Worm (Caenorhabditis elegans): ENCODE measurements around the gene srbc-56.

srbc-56 gene

ce11 chrV:15831586-15831985 is at the start of gene srbc-56:
Gene srbc-56 (minus strand): TSS chrV:15831686.
- TF ChIP-seq blmp-1 (tag; optimal IDR thresholded peaks at IDR 0.05) = no peak
- no peak for TF ChIP-seq M03D4.4 (tag; optimal IDR thresholded peaks at IDR 0.05)
- TF ChIP-seq nhr-2 (tag; optimal IDR thresholded peaks at IDR 0.05) = no peak
- TF ChIP-seq ceh-83 (GFP tag; optimal IDR thresholded peaks at IDR 0.05) = no peak
- no peak for TF ChIP-seq unc-39 (tag; optimal IDR thresholded peaks at IDR 0.05)
- TF ChIP-seq drap-1 (GFP tag; optimal IDR thresholded peaks at IDR 0.05) = no peak
- no peak for TF ChIP-seq elt-3 (tag; optimal IDR thresholded peaks at IDR 0.05)
- TF ChIP-seq flh-1 (GFP tag; optimal IDR thresholded peaks at IDR 0.05) = no peak
- TF ChIP-seq lsy-2 (tag; optimal IDR thresholded peaks at IDR 0.05) = no peak
- no peak for TF ChIP-seq tbx-8 (GFP tag; optimal IDR thresholded peaks at IDR 0.05)
- no peak for TF ChIP-seq unc-62 (GFP tag; optimal IDR thresholded peaks at IDR 0.05)
- TF ChIP-seq lin-13 (tag; optimal IDR thresholded peaks at IDR 0.05) = no peak
- no peak for TF ChIP-seq lin-32 (GFP tag; optimal IDR thresholded peaks at IDR 0.05)
- TF ChIP-seq sptf-1 (tag; optimal IDR thresholded peaks at IDR 0.05) = no peak
- no peak for TF ChIP-seq ces-1 (GFP tag; optimal IDR thresholded peaks at IDR 0.05)
- TF ChIP-seq sem-2 (GFP tag; optimal IDR thresholded peaks at IDR 0.05) = no peak
- TF ChIP-seq pha-4 (tag; optimal IDR thresholded peaks at IDR 0.05) = no peak
- no peak for TF ChIP-seq mab-5 (tag; optimal IDR thresholded peaks at IDR 0.05)

DNA sequence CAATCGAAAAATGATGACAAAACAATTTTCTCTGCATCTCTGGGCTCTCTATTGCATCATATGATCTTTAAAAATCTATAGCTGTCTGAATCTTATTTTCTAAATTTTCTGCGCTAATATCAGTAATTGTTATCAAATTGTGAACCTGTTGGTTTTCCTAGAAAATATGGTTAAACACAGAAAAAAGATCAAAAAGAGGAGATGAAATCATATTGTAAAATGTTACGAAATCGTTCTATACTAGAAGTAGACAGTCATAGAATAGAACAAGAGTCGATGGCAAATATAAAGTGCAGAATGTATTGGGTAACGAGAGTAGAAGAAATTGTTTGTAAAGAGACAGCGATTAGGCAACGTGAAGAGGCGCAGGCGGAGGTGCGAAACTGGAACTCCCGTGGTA is 49.2 kb upstream of the srbc-56 start:
- TF ChIP-seq ces-1 (GFP tag; optimal IDR thresholded peaks at IDR 0.05) (no peak), nhr-237 (tag; optimal IDR thresholded peaks at IDR 0.05) (peak; percentile 57)

- TF ChIP-seq ceh-39 (tag; optimal IDR thresholded peaks at IDR 0.05) = no peak
- no peak for TF ChIP-seq ham-2 (GFP tag; optimal IDR thresholded peaks at IDR 0.05)
- no peak for TF ChIP-seq snpc-4 (tag; optimal IDR thresholded peaks at IDR 0.05)
- no peak for TF ChIP-seq nhr-12 (tag; optimal IDR thresholded peaks at IDR 0.05)
- TF ChIP-seq lsy-2 (tag; optimal IDR thresholded peaks at IDR 0.05) = no peak
- no peak for TF ChIP-seq sem-2 (GFP tag; optimal IDR thresholded peaks at IDR 0.05)
- TF ChIP-seq flh-1 (GFP tag; optimal IDR thresholded peaks at IDR 0.05) = no peak
- no peak for TF ChIP-seq unc-120 (tag; optimal IDR thresholded peaks at IDR 0.05; ENCODE audit: poor library complexity, severe bottlenecking)
- no peak for TF ChIP-seq elt-3 (tag; optimal IDR thresholded peaks at IDR 0.05)
- TF ChIP-seq nhr-28 (tag; optimal IDR thresholded peaks at IDR 0.05) = no peak
- TF ChIP-seq unc-39 (tag; optimal IDR thresholded peaks at IDR 0.05) = no peak
- TF ChIP-seq hlh-1 (tag; optimal IDR thresholded peaks at IDR 0.05) = no peak
Measured at ce11 chrV:15880033-15880432, 48.5 kb upstream of the srbc-56 start.

DNA sequence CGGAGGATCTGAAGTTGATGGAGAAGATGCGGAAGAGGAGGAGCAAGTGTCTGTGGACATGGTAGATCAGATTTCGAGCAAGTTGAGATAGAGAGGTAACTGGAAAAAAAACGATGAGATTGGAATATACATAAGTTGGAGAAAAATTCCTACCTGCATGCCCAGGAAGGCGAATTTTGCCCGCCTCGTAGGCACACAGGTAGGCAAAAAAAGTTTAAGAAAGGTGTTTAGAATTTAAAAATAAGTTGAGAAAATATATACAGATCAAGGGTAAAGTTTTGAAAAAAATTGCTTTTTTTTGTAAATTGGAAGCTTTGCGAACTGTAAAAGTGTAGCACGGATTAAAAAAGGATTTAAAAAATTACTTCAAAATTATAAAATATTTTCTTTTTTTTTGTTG is 48.0 kb upstream of the srbc-56 start, which contains the start of gene nhr-84:
nhr-84 (minus strand) TSS at position 101 of the 400 bp plus-strand sequence.
- TF ChIP-seq bed-3 (GFP tag; optimal IDR thresholded peaks at IDR 0.05) (no peak), unc-39 (tag; optimal IDR thresholded peaks at IDR 0.05) (no peak), unc-120 (tag; optimal IDR thresholded peaks at IDR 0.05; ENCODE audit: poor library complexity, severe bottlenecking) (no peak), drap-1 (GFP tag; optimal IDR thresholded peaks at IDR 0.05) (no peak), lin-32 (GFP tag; optimal IDR thresholded peaks at IDR 0.05) (no peak), ham-2 (GFP tag; optimal IDR thresholded peaks at IDR 0.05) (no peak), nhr-76 (tag; optimal IDR thresholded peaks at IDR 0.05) (no peak), ceh-43 (GFP tag; optimal IDR thresholded peaks at IDR 0.05) (no peak), pha-4 (tag; optimal IDR thresholded peaks at IDR 0.05) (no peak), nhr-28 (tag; optimal IDR thresholded peaks at IDR 0.05) (no peak), tbx-8 (GFP tag; optimal IDR thresholded peaks at IDR 0.05) (no peak), sptf-1 (tag; optimal IDR thresholded peaks at IDR 0.05) (no peak)

DNA sequence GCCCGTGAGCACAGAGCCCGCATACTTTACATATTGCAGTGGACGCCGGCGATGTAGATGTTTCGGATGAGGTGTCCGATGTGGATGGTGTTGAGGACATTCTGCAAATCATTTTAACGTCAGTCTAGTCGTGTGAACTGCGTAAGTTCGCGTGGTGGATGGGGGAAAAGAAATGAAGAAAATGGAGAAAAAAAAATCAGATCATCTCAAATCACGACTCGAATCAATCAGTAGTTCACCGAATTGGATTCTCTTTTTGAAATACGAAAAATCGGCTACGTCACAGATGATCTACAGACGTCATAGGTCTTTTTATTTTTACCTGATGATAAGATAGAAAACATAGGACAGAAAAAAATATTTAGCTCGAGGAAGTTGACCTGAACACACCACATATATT is 44.8 kb upstream of the srbc-56 start, which contains the start of gene nhr-102:
nhr-102 (minus strand) TSS at position 101 of the 400 bp plus-strand sequence.
- TF ChIP-seq sptf-1 (tag; optimal IDR thresholded peaks at IDR 0.05) (no peak), drap-1 (GFP tag; optimal IDR thresholded peaks at IDR 0.05) (no peak), bed-3 (GFP tag; optimal IDR thresholded peaks at IDR 0.05) (no peak), ham-2 (GFP tag; optimal IDR thresholded peaks at IDR 0.05) (no peak), sem-2 (GFP tag; optimal IDR thresholded peaks at IDR 0.05) (no peak), ceh-43 (GFP tag; optimal IDR thresholded peaks at IDR 0.05) (no peak), ces-1 (GFP tag; optimal IDR thresholded peaks at IDR 0.05) (no peak)

- TF ChIP-seq ceh-39 (tag; optimal IDR thresholded peaks at IDR 0.05) = peak; percentile 18
- TF ChIP-seq mep-1 (tag; optimal IDR thresholded peaks at IDR 0.05) = peak; percentile 71
- no peak for TF ChIP-seq elt-3 (tag; optimal IDR thresholded peaks at IDR 0.05)
- TF ChIP-seq nhr-2 (tag; optimal IDR thresholded peaks at IDR 0.05) = no peak
- peak; percentile 99 for TF ChIP-seq ham-2 (GFP tag; optimal IDR thresholded peaks at IDR 0.05)
- peak; percentile 98 for TF ChIP-seq bed-3 (GFP tag; optimal IDR thresholded peaks at IDR 0.05)
- peak; percentile 71 for TF ChIP-seq nhr-12 (tag; optimal IDR thresholded peaks at IDR 0.05)
- TF ChIP-seq nhr-28 (tag; optimal IDR thresholded peaks at IDR 0.05) = peak; percentile 92
- TF ChIP-seq mls-2 (tag; optimal IDR thresholded peaks at IDR 0.05) = peak; percentile 100
- TF ChIP-seq nhr-76 (tag; optimal IDR thresholded peaks at IDR 0.05) = peak; percentile 68
- peak; percentile 3 for TF ChIP-seq zip-8 (tag; optimal IDR thresholded peaks at IDR 0.05)
- peak; percentile 99 for TF ChIP-seq lin-32 (GFP tag; optimal IDR thresholded peaks at IDR 0.05)
- TF ChIP-seq unc-120 (tag; optimal IDR thresholded peaks at IDR 0.05; ENCODE audit: poor library complexity, severe bottlenecking) = peak; percentile 99
- TF ChIP-seq ceh-43 (GFP tag; optimal IDR thresholded peaks at IDR 0.05) = peak; percentile 98
- TF ChIP-seq lsy-2 (tag; optimal IDR thresholded peaks at IDR 0.05) = peak; percentile 52
- no peak for TF ChIP-seq ces-1 (GFP tag; optimal IDR thresholded peaks at IDR 0.05)
- peak; percentile 99 for TF ChIP-seq M03D4.4 (tag; optimal IDR thresholded peaks at IDR 0.05)
- TF ChIP-seq flh-1 (GFP tag; optimal IDR thresholded peaks at IDR 0.05) = peak; percentile 98
- no peak for TF ChIP-seq snpc-4 (tag; optimal IDR thresholded peaks at IDR 0.05)
- peak; percentile 99 for TF ChIP-seq tbx-8 (GFP tag; optimal IDR thresholded peaks at IDR 0.05)
- peak; percentile 99 for TF ChIP-seq sptf-1 (tag; optimal IDR thresholded peaks at IDR 0.05)
- TF ChIP-seq unc-62 (GFP tag; optimal IDR thresholded peaks at IDR 0.05) = peak; percentile 85
- peak; percentile 82 for TF ChIP-seq ztf-11 (tag; optimal IDR thresholded peaks at IDR 0.05)
- peak; percentile 84 for TF ChIP-seq unc-39 (tag; optimal IDR thresholded peaks at IDR 0.05)
- TF ChIP-seq elt-1 (tag; optimal IDR thresholded peaks at IDR 0.05; ENCODE audit: borderline replicate concordance, insufficient read depth) = peak; percentile 44
- peak; percentile 63 for TF ChIP-seq nhr-237 (tag; optimal IDR thresholded peaks at IDR 0.05)
- peak; percentile 85 for TF ChIP-seq lin-13 (tag; optimal IDR thresholded peaks at IDR 0.05)
- peak; percentile 73 for TF ChIP-seq pha-4 (tag; optimal IDR thresholded peaks at IDR 0.05)
- peak; percentile 97 for TF ChIP-seq sem-2 (GFP tag; optimal IDR thresholded peaks at IDR 0.05)
Measured at ce11 chrV:15873762-15874161, 42.3 kb upstream of the srbc-56 start.

All from whole organism, mixed stage, embryonic.